Worm (Caenorhabditis elegans) whole organism, young adult: ENCODE data around the gene htp-2.
A peak's percentile ranks its signal among the peaks of the same experiment; 100 is the strongest.

Source experiments
- F10E7.11 ChIP-seq: sonication (generic microtip); optimal IDR thresholded peaks from 2 replicates; lab custom pipeline; 2017; ENCODE audit warnings: mild to moderate bottlenecking, missing genetic modification characterization, moderate library complexity, missing compliant biosample characterization
- F33H1.4 ChIP-seq: fragments of 200-800 bp; sonication (Bioruptor generic); IDR thresholded peaks from 2 replicates; pipeline ENCODE4 v1.3.6; 2022; ENCODE audit warnings: missing genetic modification reagents, missing genetic modification characterization, missing compliant biosample characterization
- F39B2.1 ChIP-seq: fragments of 200-800 bp; sonication (Bioruptor generic); IDR thresholded peaks from 2 replicates; pipeline ENCODE4 v1.3.6; 2022; ENCODE audit warnings: missing genetic modification reagents, missing genetic modification characterization, missing compliant biosample characterization
- atf-7 ChIP-seq: sonication (generic microtip); optimal IDR thresholded peaks from 2 replicates; lab custom pipeline; 2017; ENCODE audit warnings: mild to moderate bottlenecking, missing genetic modification characterization, missing compliant biosample characterization
- efl-1 ChIP-seq: fragments of 150-350 bp; optimal IDR thresholded peaks from 2 replicates; lab custom pipeline; 2014; ENCODE audit warnings: missing biosample characterization, missing genetic modification reagents, missing genetic modification characterization
- him-1 ChIP-seq: sonication (generic microtip); optimal IDR thresholded peaks from 2 replicates; lab custom pipeline; 2016; ENCODE audit warnings: missing genotype, missing genetic modification reagents, missing genetic modification characterization, missing compliant biosample characterization
- lin-35 ChIP-seq, 3 experiments: fragments of 150-350 bp in 2 of 3; sonication (generic microtip) in 1 of 3; optimal IDR thresholded peaks; 2 replicates each; lab custom pipeline; 2014 to 2018; ENCODE audit warnings: missing biosample characterization in 3 of 3, missing genetic modification characterization in 3 of 3, missing genetic modification reagents in 3 of 3
- rec-8 ChIP-seq, 2 experiments: sonication (generic microtip); optimal IDR thresholded peaks; 2 replicates each; lab custom pipeline; 2016; ENCODE audit warnings: mild to moderate bottlenecking in 2 of 2, missing genetic modification characterization in 2 of 2, missing genetic modification reagents in 2 of 2, missing genotype in 2 of 2, missing biosample characterization in 1 of 2, missing compliant biosample characterization in 1 of 2, moderate library complexity in 1 of 2
- ztf-6 ChIP-seq: fragments of 200-800 bp; sonication (Bioruptor generic); IDR thresholded peaks from 2 replicates; pipeline ENCODE4 v1.3.6; 2022; ENCODE audit warnings: missing genetic modification reagents, missing genetic modification characterization, missing compliant biosample characterization

- TF ChIP-seq him-1 (tag; lab: Kevin White, UChicago) (no peak), rec-8 (tag; optimal IDR thresholded peaks at IDR 0.05; lab: Kevin White, UChicago) (no peak), F33H1.4 (GFP tag; lab: Robert Waterston, UW) (peak; percentile 34; the same call in 1 of the 2 replicates), F10E7.11 (no peak), lin-35 (GFP tag; optimal IDR thresholded peaks at IDR 0.05; lab: Kevin White, UChicago) (peak in 1 of 3 experiments; percentile 79), ztf-6 (GFP tag; lab: Robert Waterston, UW) (no peak), F39B2.1 (GFP tag; lab: Robert Waterston, UW) (no peak), atf-7 (tag; lab: Kevin White, UChicago) (no peak), efl-1 (GFP tag; lab: Kevin White, UChicago) (peak; percentile 75)
These were observed 4.2 kb upstream of the htp-2 start, which contains the start of gene exos-2 for ce11 chrIV:6415149-6415548.
